Fruit fly (Drosophila melanogaster): ENCODE results near the gene Syx17.

The Syx17 gene

DNA sequence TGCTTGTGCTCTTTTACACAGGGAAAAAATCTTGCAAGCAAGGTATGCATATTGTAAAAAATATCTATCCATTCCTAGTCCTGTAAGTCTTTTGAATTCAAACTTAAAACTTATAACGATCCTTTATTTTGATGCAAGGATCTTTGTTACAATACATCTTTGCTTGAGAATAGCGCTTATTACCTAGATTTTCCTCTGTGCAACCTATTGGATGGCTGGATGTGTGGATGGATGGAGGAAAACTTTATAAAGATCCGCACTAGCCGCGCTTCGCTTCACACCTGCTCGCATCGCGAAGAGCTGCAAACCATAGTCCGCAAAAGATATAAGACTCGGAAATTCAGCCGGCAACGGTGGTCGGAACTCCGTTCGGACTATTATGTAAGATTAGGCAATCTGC, 18.1 kb downstream of the Syx17 start, which contains the start of gene CG15020:
Gene CG15020, plus strand, starts transcription at position 301 of the 400 bp plus-strand sequence.
- no peak for TF ChIP-seq noc (tag; optimal IDR thresholded peaks at IDR 0.05)

DNA sequence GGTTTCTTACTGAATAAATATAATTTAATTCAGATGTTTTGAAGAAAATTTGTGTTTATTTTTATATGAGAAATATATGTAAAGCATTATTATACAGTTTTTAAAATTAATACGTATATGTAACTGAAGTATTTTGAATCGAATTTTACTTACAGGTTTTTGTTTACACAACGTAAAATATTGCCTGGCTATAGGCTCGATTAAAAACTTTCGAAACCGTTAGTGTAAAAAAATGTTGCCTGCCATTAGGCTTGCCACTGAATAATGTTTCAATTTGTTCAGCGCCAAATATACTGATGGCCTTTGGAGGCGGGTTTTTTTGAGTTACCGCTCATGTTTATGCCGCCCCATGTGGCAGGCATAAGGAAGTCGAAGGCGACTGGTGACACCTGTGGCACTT, 23.3 kb downstream of the Syx17 start:
- no peak for TF ChIP-seq noc (tag; optimal IDR thresholded peaks at IDR 0.05)

DNA sequence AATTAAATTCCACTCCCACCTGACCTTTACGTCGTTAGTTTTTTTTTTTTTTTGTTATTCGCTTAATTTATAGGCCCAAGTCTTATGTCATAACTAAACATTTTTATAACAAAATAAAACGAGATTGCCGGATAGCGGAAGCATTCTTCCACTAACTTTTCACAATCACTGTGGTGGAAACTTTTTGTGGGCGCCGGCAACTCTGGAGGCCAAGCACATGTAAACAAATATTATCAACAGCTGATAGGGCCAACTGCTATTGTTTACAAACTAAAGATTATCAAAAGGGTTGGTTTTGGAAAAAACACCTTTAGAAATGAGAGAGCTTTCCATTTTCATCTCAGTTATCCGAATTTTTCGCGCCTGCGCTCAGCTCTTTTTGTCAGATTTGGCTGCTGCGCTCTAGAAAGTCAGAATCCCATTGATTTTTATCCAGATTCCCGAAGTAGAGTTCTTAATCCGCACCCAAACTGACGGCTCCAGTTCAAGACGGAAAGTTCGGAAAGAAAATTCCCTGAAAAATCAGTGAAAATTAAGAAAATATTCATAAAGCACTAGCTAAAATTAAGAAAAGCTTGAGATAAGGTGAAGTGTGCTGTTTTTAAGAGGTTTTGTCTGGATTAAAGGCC, 25.7 kb downstream of the Syx17 start, which contains the start of gene nAChRbeta1:
Gene nAChRbeta1, plus strand, starts transcription at position 432 of the 629 bp plus-strand sequence.
- TF ChIP-seq noc (tag; optimal IDR thresholded peaks at IDR 0.05), result no peak

DNA sequence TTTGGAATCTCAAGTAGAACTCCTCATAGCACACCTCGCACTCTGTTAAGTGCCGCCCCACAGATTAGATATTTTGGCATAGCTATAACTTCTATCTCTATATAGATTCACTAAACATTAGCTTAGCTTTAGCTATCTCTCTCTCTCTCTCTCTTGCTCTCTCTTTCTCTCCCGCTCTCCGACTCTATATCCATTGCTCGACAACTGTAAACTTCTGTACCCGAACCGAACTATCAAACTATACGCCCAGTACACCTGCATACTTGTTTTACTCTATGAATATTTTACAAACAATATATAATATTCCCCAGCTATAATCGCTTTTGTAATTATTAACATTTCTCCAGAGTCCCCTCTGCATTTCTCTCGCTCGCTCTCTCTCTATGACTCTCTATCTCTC, 27.0 kb downstream of the Syx17 start:
- no peak for TF ChIP-seq noc (tag; optimal IDR thresholded peaks at IDR 0.05)

DNA sequence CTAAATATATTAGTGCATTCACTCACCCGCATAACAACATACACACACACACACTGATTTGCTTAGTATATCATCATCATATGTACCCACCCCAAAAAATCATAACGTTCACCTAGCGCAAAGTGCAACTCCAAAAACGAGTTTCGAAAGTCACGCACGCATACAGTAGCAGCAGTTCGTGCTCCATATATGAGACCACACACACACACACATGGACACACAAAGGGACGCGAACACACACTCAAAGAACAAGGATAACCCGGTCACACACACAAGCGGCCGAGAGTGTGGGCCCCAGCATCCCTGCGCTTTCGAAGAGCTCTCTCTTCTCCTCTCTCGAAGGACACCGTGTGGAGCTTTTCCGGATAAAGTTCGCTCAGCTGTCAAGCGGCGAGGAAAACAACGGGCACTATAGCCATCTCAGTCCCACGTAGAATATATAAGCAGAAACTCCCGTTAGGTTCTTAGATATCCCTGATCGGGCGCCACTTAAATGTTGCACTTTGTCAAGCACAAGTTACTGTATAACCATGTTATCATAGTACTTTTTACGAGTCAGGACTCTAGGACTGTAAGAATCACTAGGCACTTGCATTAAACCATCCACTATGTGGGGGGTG, 27.9 kb downstream of the Syx17 start:
- no peak for TF ChIP-seq noc (tag; optimal IDR thresholded peaks at IDR 0.05)

DNA sequence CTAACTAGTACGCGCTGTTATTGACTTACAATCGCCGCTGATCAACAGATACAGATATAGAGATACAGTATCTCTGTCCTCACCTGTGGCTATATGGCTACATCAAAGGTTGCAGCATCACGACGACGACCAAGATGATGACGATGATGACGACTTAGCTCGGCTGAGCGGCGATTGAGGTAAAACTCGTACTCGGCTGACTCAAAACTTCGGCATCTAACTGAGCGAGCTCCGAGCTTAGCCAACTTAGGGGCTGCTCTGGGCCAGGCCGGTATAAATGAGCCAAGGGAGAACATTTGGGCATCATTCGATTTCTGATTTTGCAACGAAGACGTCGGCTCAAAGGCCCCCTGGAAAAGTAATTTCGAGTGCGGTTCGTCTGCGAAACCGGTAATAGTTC, 33.1 kb downstream of the Syx17 start, which contains the start of gene CG15021:
Gene CG15021, plus strand, starts transcription at position 301 of the 400 bp plus-strand sequence.
- no peak for TF ChIP-seq noc (tag; optimal IDR thresholded peaks at IDR 0.05)

DNA sequence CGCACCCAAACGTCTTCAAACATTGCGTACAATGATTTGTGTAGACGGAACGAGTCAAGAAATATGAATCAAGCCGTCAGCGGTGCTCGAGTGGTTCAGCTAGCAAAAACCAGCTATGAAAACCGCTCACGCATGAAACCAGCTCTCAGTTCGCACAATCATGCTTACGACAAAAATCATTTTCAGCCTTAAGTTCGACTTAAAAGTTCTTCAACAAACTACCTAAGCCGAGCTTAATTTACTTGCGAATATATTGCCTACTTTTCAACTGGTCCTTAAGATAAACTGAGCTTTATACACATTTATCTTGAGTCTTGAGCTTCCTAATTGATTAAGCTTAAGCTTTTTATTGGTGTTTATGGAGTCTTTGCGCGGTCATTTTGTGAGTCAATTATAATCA, 36.9 kb downstream of the Syx17 start:
- no peak for TF ChIP-seq noc (tag; optimal IDR thresholded peaks at IDR 0.05)

DNA sequence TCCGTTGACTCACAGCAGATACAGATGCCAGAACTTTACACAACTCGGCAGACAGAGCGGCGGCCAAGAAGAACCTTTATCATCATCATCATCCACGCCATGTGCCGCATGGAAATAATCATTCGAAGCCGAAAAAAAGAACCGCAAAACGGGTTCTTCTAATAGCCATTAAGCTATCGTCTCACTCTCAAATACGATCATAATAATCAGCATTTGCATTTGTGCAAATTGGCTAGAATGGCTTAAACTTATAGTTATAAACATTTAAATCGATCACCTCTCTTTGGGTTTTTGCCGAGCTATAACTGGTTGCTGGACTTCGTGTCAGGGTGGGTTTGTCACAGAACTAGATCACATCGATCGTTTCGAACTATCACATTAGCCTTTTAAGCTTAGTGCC, 38.9 kb downstream of the Syx17 start:
- no peak for TF ChIP-seq noc (tag; optimal IDR thresholded peaks at IDR 0.05)

DNA sequence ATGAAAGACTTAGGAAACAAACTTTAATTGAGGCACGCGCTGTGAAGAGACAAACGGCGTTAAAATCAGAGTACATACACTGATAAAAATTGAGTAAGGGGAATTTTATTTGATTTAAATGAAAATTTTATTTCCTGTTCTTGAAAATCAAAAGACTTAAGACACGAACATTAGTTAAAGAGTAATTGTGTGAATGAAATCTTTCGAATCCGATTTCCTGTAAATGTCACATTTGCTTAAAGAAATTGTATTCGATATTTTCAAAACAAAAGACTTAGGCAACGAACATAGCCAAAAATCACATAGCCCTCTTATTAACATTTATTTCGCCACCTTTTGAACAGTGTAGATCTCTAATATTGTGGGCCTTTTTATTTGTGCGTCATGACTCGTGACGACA, 42.5 kb downstream of the Syx17 start:
- peak; percentile 69 for TF ChIP-seq noc (tag; optimal IDR thresholded peaks at IDR 0.05)

DNA sequence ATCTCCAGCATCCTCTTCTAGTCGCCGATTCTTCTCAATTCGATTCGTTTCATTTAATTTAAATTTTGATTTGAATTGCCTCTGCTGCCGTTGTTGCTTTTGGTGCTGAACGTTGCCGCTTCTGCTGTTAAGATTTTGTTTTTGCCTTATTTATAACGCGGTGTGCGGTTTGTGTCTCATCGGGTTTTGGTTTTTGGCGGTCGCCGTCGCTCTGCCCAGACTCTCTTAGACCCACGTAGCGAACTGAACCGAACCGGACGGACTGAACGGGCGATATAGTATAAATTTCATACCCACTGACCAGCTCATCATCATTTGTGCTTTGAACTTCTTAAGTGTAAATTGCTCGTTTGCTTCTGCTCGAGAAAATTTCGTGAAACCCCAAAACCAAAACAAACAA, 43.0 kb downstream of the Syx17 start, which contains the start of gene CG12607:
Gene CG12607, plus strand, starts transcription at position 301 of the 400 bp plus-strand sequence.
- no peak for TF ChIP-seq noc (tag; optimal IDR thresholded peaks at IDR 0.05)

DNA sequence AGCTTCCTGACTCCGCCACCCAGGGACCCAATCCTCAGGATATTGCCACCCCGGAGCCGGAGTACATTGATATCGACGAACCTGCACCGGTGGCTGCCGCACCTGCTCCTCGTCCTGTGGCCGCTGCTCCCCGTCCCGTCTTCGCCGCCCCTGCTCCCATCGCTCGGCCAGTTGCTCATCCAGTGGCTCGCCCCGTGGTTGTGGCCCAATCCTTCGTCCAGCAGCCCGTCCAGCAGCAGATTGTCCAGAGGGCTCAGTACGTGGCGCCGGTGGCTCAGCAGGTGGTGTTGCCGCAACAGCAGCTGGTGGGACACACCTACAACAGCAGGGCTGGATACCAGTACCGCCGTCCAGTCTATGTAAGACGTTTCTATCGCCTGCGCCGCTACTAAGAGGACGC, 43.9 kb downstream of the Syx17 start:
- TF ChIP-seq noc (tag; optimal IDR thresholded peaks at IDR 0.05), result no peak

Data from whole organism, larva.